Fruit fly (Drosophila melanogaster): ENCODE measurements around the gene Rev1.
A peak's percentile ranks its signal among the peaks of the same experiment; 100 is the strongest.

The Rev1 gene

dm6 chr3L:640324-640974, 13.7 kb upstream of the Rev1 start (continued):
- peak; percentile 92 for TF ChIP-seq CG31441 (GFP tag; IDR thresholded peaks at IDR 0.05)
- no peak for TF ChIP-seq dati (GFP tag; IDR thresholded peaks at IDR 0.05)
- TF ChIP-seq CG10543 (GFP tag; optimal IDR thresholded peaks at IDR 0.05) = peak; percentile 54
- TF ChIP-seq CG7556 (GFP tag; optimal IDR thresholded peaks at IDR 0.05) = peak; percentile 88
- TF ChIP-seq CG42726 (GFP tag; IDR thresholded peaks at IDR 0.05; ENCODE audit: partially characterized antibody) = no peak
- TF ChIP-seq slp2 (GFP tag; optimal IDR thresholded peaks at IDR 0.05) = peak; percentile 75
- peak; percentile 93 for TF ChIP-seq Ets65A (GFP tag)
- TF ChIP-seq tap (tag; optimal IDR thresholded peaks at IDR 0.05) = peak; percentile 88
- peak; percentile 30; the same call in 1 of the 2 replicates for TF ChIP-seq CG4730 (GFP tag; IDR thresholded peaks at IDR 0.05)
- peak; percentile 88 for TF ChIP-seq CG1832 (GFP tag; optimal IDR thresholded peaks at IDR 0.05)
- TF ChIP-seq Hr3 (GFP tag; optimal IDR thresholded peaks at IDR 0.05) = peak; percentile 82
- TF ChIP-seq CG6175 (GFP tag; IDR thresholded peaks at IDR 0.05) = 0 out of 3 replicates have a peak, but pooled peaks have one; percentile 33
- TF ChIP-seq CG12071 (GFP tag; optimal IDR thresholded peaks at IDR 0.05) = peak; percentile 41
- TF ChIP-seq Sry-β (GFP tag; optimal IDR thresholded peaks at IDR 0.05) = no peak
- TF ChIP-seq dm (GFP tag; optimal IDR thresholded peaks at IDR 0.05) = peak; percentile 74
- peak; percentile 61; the same call in 1 of the 2 replicates for TF ChIP-seq Awh (GFP tag; IDR thresholded peaks at IDR 0.05)
- peak; percentile 58 for TF ChIP-seq MTF-1 (GFP tag; optimal IDR thresholded peaks at IDR 0.05; ENCODE audit: borderline replicate concordance)
- peak; percentile 86 for TF ChIP-seq CG10267 (tag; optimal IDR thresholded peaks at IDR 0.05)
- peak; percentile 99 for TF ChIP-seq zf30C (GFP tag; optimal IDR thresholded peaks at IDR 0.05)
- TF ChIP-seq cad (GFP tag; optimal IDR thresholded peaks at IDR 0.05) = peak; percentile 15
- TF ChIP-seq CG12219 (GFP tag; optimal IDR thresholded peaks at IDR 0.05) = peak; percentile 77
- TF ChIP-seq Neu2 (GFP tag; optimal IDR thresholded peaks at IDR 0.05; ENCODE audit: borderline replicate concordance) = peak; percentile 81
- peak; percentile 76 for TF ChIP-seq croc (GFP tag; conservative IDR thresholded peaks at IDR 0.05)
- TF ChIP-seq CG15011 (GFP tag; optimal IDR thresholded peaks at IDR 0.05) = peak; percentile 74
- peak; percentile 91 for TF ChIP-seq CG12391 (tag; optimal IDR thresholded peaks at IDR 0.05)
- peak; percentile 79 for TF ChIP-seq lmd (GFP tag; IDR thresholded peaks at IDR 0.05)
- TF ChIP-seq lilli (GFP tag; optimal IDR thresholded peaks at IDR 0.05) = peak; percentile 80
- peak; percentile 63 for TF ChIP-seq fd64A (GFP tag; optimal IDR thresholded peaks at IDR 0.05)
- TF ChIP-seq CG18619 (GFP tag; optimal IDR thresholded peaks at IDR 0.05) = peak; percentile 79
- no peak for TF ChIP-seq Scr (GFP tag; IDR thresholded peaks at IDR 0.05; ENCODE audit: partially characterized antibody)
- no peak for TF ChIP-seq B-H2 (GFP tag; optimal IDR thresholded peaks at IDR 0.05)
- TF ChIP-seq scrt (GFP tag; optimal IDR thresholded peaks at IDR 0.05) = peak; percentile 65
- TF ChIP-seq Oaz (GFP tag; IDR thresholded peaks at IDR 0.05) = no peak
- TF ChIP-seq CG3726 (GFP tag; IDR thresholded peaks at IDR 0.05) = peak; percentile 59; the same call in 1 of the 3 replicates
- TF ChIP-seq CG6689 (GFP tag; IDR thresholded peaks at IDR 0.05) = peak; percentile 84
- TF ChIP-seq Lim3 (GFP tag; IDR thresholded peaks at IDR 0.05) = no peak
- TF ChIP-seq ato (GFP tag; IDR thresholded peaks at IDR 0.05; ENCODE audit: partially characterized antibody) = no peak
- peak; percentile 61 for TF ChIP-seq sqz (GFP tag; optimal IDR thresholded peaks at IDR 0.05)
- TF ChIP-seq cg (GFP tag; optimal IDR thresholded peaks at IDR 0.05) = no peak
- TF ChIP-seq rib (GFP tag; IDR thresholded peaks at IDR 0.05) = peak; percentile 62
- TF ChIP-seq kni (GFP tag; optimal IDR thresholded peaks at IDR 0.05) = peak; percentile 86
- peak; percentile 85 to 86 for TF ChIP-seq dpn (GFP tag; optimal IDR thresholded peaks at IDR 0.05)
- TF ChIP-seq Eip74EF (GFP tag; optimal IDR thresholded peaks at IDR 0.05) = peak in 1 of 2 experiments; percentile 37
- TF ChIP-seq Xrp1 (GFP tag; IDR thresholded peaks at IDR 0.05) = peak; percentile 91
- peak; percentile 58 for TF ChIP-seq Myb (GFP tag; optimal IDR thresholded peaks at IDR 0.05)
- peak; percentile 94 for TF ChIP-seq zen (tag; optimal IDR thresholded peaks at IDR 0.05)
- TF ChIP-seq CG9215 (GFP tag; IDR thresholded peaks at IDR 0.05) = peak; percentile 55
- peak; percentile 76 for TF ChIP-seq CG9876 (GFP tag; optimal IDR thresholded peaks at IDR 0.05)
- peak; percentile 63; the same call in 1 of the 2 replicates for TF ChIP-seq klu (GFP tag; IDR thresholded peaks at IDR 0.05)
